Fruit fly (Drosophila melanogaster): ENCODE data around the gene Prp6.
A peak's percentile ranks its signal among the peaks of the same experiment; 100 is the strongest.

Gene Prp6

dm6 chr3L:18870027-18870426 lies 35.1 kb upstream of the Prp6 start, which contains the start of gene Blos3 (continued):
- TF ChIP-seq CG5953 (GFP tag; IDR thresholded peaks at IDR 0.05) = no peak
- TF ChIP-seq E2f1 (GFP tag; IDR thresholded peaks at IDR 0.05) = no peak
- TF ChIP-seq Tbp (GFP tag; optimal IDR thresholded peaks at IDR 0.05) = no peak
- peak; percentile 53 for TF ChIP-seq jumu (GFP tag; optimal IDR thresholded peaks at IDR 0.05)
- TF ChIP-seq Antp (GFP tag; optimal IDR thresholded peaks at IDR 0.05) = peak; percentile 54
- no peak for TF ChIP-seq CG6854 (GFP tag; optimal IDR thresholded peaks at IDR 0.05)
- no peak for TF ChIP-seq CG6272 (GFP tag; IDR thresholded peaks at IDR 0.05)
- peak; percentile 40 for TF ChIP-seq CG15696 (tag; optimal IDR thresholded peaks at IDR 0.05)
- peak; percentile 5 for TF ChIP-seq dmrt11E (tag; optimal IDR thresholded peaks at IDR 0.05)
- no peak for TF ChIP-seq tna (GFP tag; IDR thresholded peaks at IDR 0.05; ENCODE audit: partially characterized antibody)
- TF ChIP-seq CG17829 (tag; optimal IDR thresholded peaks at IDR 0.05) = peak; percentile 45
- no peak for TF ChIP-seq Gsc (GFP tag; IDR thresholded peaks at IDR 0.05)
- TF ChIP-seq CG11695 (GFP tag; IDR thresholded peaks at IDR 0.05) = peak; percentile 22; the same call in 1 of the 3 replicates
- TF ChIP-seq TFAM (GFP tag; optimal IDR thresholded peaks at IDR 0.05) = no peak
- no peak for TF ChIP-seq pb (GFP tag; optimal IDR thresholded peaks at IDR 0.05)
- no peak for TF ChIP-seq Bgb (GFP tag; IDR thresholded peaks at IDR 0.05; ENCODE audit: partially characterized antibody)
- TF ChIP-seq bsh (GFP tag; optimal IDR thresholded peaks at IDR 0.05) = peak in 1 of 2 experiments; percentile 40
- no peak for TF ChIP-seq H2.0 (GFP tag; IDR thresholded peaks at IDR 0.05)
- no peak for TF ChIP-seq lov (optimal IDR thresholded peaks at IDR 0.05)
- no peak for TF ChIP-seq lov (GFP tag; IDR thresholded peaks at IDR 0.05)
- no peak for TF ChIP-seq tgo (GFP tag; IDR thresholded peaks at IDR 0.05)
- TF ChIP-seq MESR4 (GFP tag; optimal IDR thresholded peaks at IDR 0.05) = peak; percentile 52
- no peak for TF ChIP-seq amos (GFP tag; IDR thresholded peaks at IDR 0.05; ENCODE audit: partially characterized antibody)
- TF ChIP-seq oc (tag; optimal IDR thresholded peaks at IDR 0.05) = no peak
- TF ChIP-seq Fer3 (tag; optimal IDR thresholded peaks at IDR 0.05) = no peak
- TF ChIP-seq so (GFP tag; IDR thresholded peaks at IDR 0.05) = no peak
- TF ChIP-seq ATbp (GFP tag; optimal IDR thresholded peaks at IDR 0.05) = peak; percentile 57
- no peak for TF ChIP-seq sd (tag; optimal IDR thresholded peaks at IDR 0.05)
- peak; percentile 69 for TF ChIP-seq kah (GFP tag; optimal IDR thresholded peaks at IDR 0.05)
- no peak for TF ChIP-seq Sry-β (GFP tag; optimal IDR thresholded peaks at IDR 0.05)
- peak; percentile 11 for TF ChIP-seq MTF-1 (GFP tag; optimal IDR thresholded peaks at IDR 0.05; ENCODE audit: borderline replicate concordance)
- TF ChIP-seq ewg (GFP tag; optimal IDR thresholded peaks at IDR 0.05) = no peak
- no peak for TF ChIP-seq dan (GFP tag; IDR thresholded peaks at IDR 0.05)
- TF ChIP-seq Hr39 (optimal IDR thresholded peaks at IDR 0.05) = no peak
- peak; percentile 52 for TF ChIP-seq CG4854 (GFP tag; optimal IDR thresholded peaks at IDR 0.05)
- TF ChIP-seq CG9609 (GFP tag; optimal IDR thresholded peaks at IDR 0.05) = peak; percentile 27
- TF ChIP-seq H15 (GFP tag; IDR thresholded peaks at IDR 0.05) = 0 out of 3 replicates have a peak, but pooled peaks have one; percentile 33
- TF ChIP-seq CG33213 (GFP tag; optimal IDR thresholded peaks at IDR 0.05) = peak; percentile 57
- no peak for TF ChIP-seq Spps (tag; optimal IDR thresholded peaks at IDR 0.05)
- no peak for TF ChIP-seq CG6254 (GFP tag; optimal IDR thresholded peaks at IDR 0.05)
- TF ChIP-seq knrl (GFP tag; IDR thresholded peaks at IDR 0.05; ENCODE audit: partially characterized antibody) = no peak
- peak; percentile 50 for TF ChIP-seq CG16863 (GFP tag; optimal IDR thresholded peaks at IDR 0.05)
- TF ChIP-seq Atf6 (GFP tag; IDR thresholded peaks at IDR 0.05) = peak; percentile 41
- no peak for TF ChIP-seq Mes4 (GFP tag; optimal IDR thresholded peaks at IDR 0.05)
- TF ChIP-seq Dek (tag; optimal IDR thresholded peaks at IDR 0.05) = peak; percentile 3
- TF ChIP-seq CG9932 (GFP tag; IDR thresholded peaks at IDR 0.05) = 0 out of 2 replicates have a peak, but pooled peaks have one; percentile 41
- TF ChIP-seq HLH3B (GFP tag; IDR thresholded peaks at IDR 0.05) = peak; percentile 35
- no peak for TF ChIP-seq CG10431 (GFP tag; optimal IDR thresholded peaks at IDR 0.05)
- peak; percentile 67; the same call in 1 of the 3 replicates for TF ChIP-seq ken (GFP tag; IDR thresholded peaks at IDR 0.05)
- TF ChIP-seq CG2678 (tag; optimal IDR thresholded peaks at IDR 0.05) = no peak
- TF ChIP-seq Eip74EF (GFP tag; optimal IDR thresholded peaks at IDR 0.05) = no peak

Data from whole organism, embryonic.